Worm (Caenorhabditis elegans) whole organism, late embryonic: Measurements from ENCODE around the gene Y38E10A.34.

Experiments used
- F13H6.1 ChIP-seq: sonication (generic microtip); optimal IDR thresholded peaks from 2 replicates; lab custom pipeline; 2016; ENCODE audit warnings: missing genetic modification characterization, missing compliant biosample characterization
- ama-1 ChIP-seq: fragments of 150-350 bp; optimal IDR thresholded peaks from 2 replicates; lab custom pipeline; 2014
- elt-2 ChIP-seq: sonication (generic microtip); optimal IDR thresholded peaks from 2 replicates; lab custom pipeline; 2016; ENCODE audit warnings: missing genetic modification reagents, missing genetic modification characterization, missing compliant biosample characterization
- lim-6 ChIP-seq: sonication (generic microtip); optimal IDR thresholded peaks from 2 replicates; lab custom pipeline; 2016; ENCODE audit warnings: missing genetic modification characterization, missing compliant biosample characterization
- pqm-1 ChIP-seq: sonication (generic microtip); optimal IDR thresholded peaks from 2 replicates; lab custom pipeline; 2016; ENCODE audit warnings: missing genetic modification characterization, missing compliant biosample characterization
- tbx-7 ChIP-seq: sonication (generic microtip); optimal IDR thresholded peaks from 2 replicates; lab custom pipeline; 2016; ENCODE audit warnings: missing genotype, missing genetic modification characterization, missing compliant biosample characterization

- TF ChIP-seq pqm-1 (tag; lab: Kevin White, UChicago) (no peak), tbx-7 (tag; lab: Kevin White, UChicago) (no peak), F13H6.1 (tag; lab: Kevin White, UChicago) (no peak), ama-1 (lab: Kevin White, UChicago) (no peak), lim-6 (tag; lab: Kevin White, UChicago) (no peak), elt-2 (no peak)
Measured at ce11 chrII:12621908-12622566, 9.0 kb upstream of the Y38E10A.34 start, which contains the start of gene nspe-8.
